Fruit fly (Drosophila melanogaster) whole organism, embryonic: ENCODE measurements around the gene CG18301.

Source experiments
- Adf1 ChIP-seq: fragments of 200-800 bp; sonication (Bioruptor generic); IDR thresholded peaks from 2 replicates; pipeline ENCODE4 v1.3.6; 2022; ENCODE audit warnings: missing biosample characterization, missing genetic modification characterization
- C15 ChIP-seq: fragments of 200-800 bp; sonication (Bioruptor generic); IDR thresholded peaks from 3 replicates; pipeline ENCODE4 v1.3.6; 2022; ENCODE audit warnings: missing biosample characterization, missing genetic modification characterization
- CG10431 ChIP-seq: fragments of 200-800 bp; sonication (Bioruptor generic); optimal IDR thresholded peaks from 3 replicates; lab custom pipeline; 2018; ENCODE audit warnings: missing biosample characterization, mild to moderate bottlenecking, missing genetic modification characterization
- CG10462 ChIP-seq: fragments of 200-800 bp; sonication (Bioruptor generic); optimal IDR thresholded peaks from 2 replicates; lab custom pipeline; 2016; ENCODE audit warnings: missing biosample characterization, missing genetic modification characterization
- CG10565 ChIP-seq: fragments of 200-800 bp; sonication (Bioruptor generic); optimal IDR thresholded peaks from 3 replicates; lab custom pipeline; 2016; ENCODE audit warnings: missing biosample characterization, mild to moderate bottlenecking, missing genetic modification characterization
- CG12942 ChIP-seq: fragments of 200-800 bp; sonication (Bioruptor generic); optimal IDR thresholded peaks from 3 replicates; lab custom pipeline; 2016; ENCODE audit warnings: missing biosample characterization, missing genetic modification characterization
- CG14014 ChIP-seq: fragments of 200-800 bp; sonication (Bioruptor generic); IDR thresholded peaks from 2 replicates; pipeline ENCODE4 v1.3.6; 2022; ENCODE audit warnings: missing biosample characterization, missing genetic modification characterization
- CG1602 ChIP-seq: fragments of 200-800 bp; sonication (Bioruptor generic); optimal IDR thresholded peaks from 3 replicates; lab custom pipeline; 2016; ENCODE audit warnings: missing biosample characterization, missing genetic modification characterization
- CG16779 ChIP-seq: fragments of 200-800 bp; sonication (Bioruptor generic); IDR thresholded peaks from 2 replicates; pipeline ENCODE4 v1.3.6; 2022; ENCODE audit warnings: missing biosample characterization, missing genetic modification characterization
- CG17829 ChIP-seq: fragments of 200-800 bp; optimal IDR thresholded peaks from 2 replicates; lab custom pipeline; 2019; ENCODE audit warnings: missing biosample characterization, mild to moderate bottlenecking, missing genetic modification characterization, moderate library complexity
- CG18619 ChIP-seq: fragments of 200-800 bp; sonication (Bioruptor generic); optimal IDR thresholded peaks from 3 replicates; lab custom pipeline; 2017; ENCODE audit warnings: missing biosample characterization, mild to moderate bottlenecking, missing genetic modification characterization
- CG32767 ChIP-seq: fragments of 200-800 bp; sonication (Bioruptor generic); IDR thresholded peaks from 2 replicates; pipeline ENCODE4 v1.3.6; 2022; ENCODE audit warnings: missing biosample characterization, missing genetic modification characterization
- CG42726 ChIP-seq: fragments of 200-800 bp; sonication (Bioruptor generic); IDR thresholded peaks from 2 replicates; pipeline ENCODE4 v1.3.6; 2022; ENCODE audit warnings: missing biosample characterization, missing genetic modification characterization; ENCODE audit not compliant: partially characterized antibody
- CG6254 ChIP-seq: fragments of 200-800 bp; sonication (Bioruptor generic); optimal IDR thresholded peaks from 3 replicates; lab custom pipeline; 2017; ENCODE audit warnings: mild to moderate bottlenecking, missing biosample characterization, missing genetic modification reagents, missing genetic modification characterization
- CG6791 ChIP-seq: fragments of 200-800 bp; sonication (Bioruptor generic); IDR thresholded peaks from 3 replicates; pipeline ENCODE4 v1.3.6; 2022; ENCODE audit warnings: missing biosample characterization, missing genetic modification characterization; ENCODE audit not compliant: partially characterized antibody
- CG8388 ChIP-seq: fragments of 200-800 bp; sonication (Bioruptor generic); optimal IDR thresholded peaks from 2 replicates; lab custom pipeline; 2019; ENCODE audit warnings: missing biosample characterization, mild to moderate bottlenecking, missing genetic modification characterization, moderate library complexity
- CG9876 ChIP-seq: fragments of 200-800 bp; sonication (Bioruptor generic); optimal IDR thresholded peaks from 2 replicates; lab custom pipeline; 2016; ENCODE audit warnings: missing biosample characterization, missing genetic modification characterization
- CTCF ChIP-seq: fragments of 200-800 bp; sonication (Bioruptor generic); optimal IDR thresholded peaks from 2 replicates; lab custom pipeline; 2017; ENCODE audit warnings: missing biosample characterization, mild to moderate bottlenecking, missing genetic modification characterization, moderate library complexity
- Dbx ChIP-seq: fragments of 200-800 bp; sonication (Bioruptor generic); IDR thresholded peaks from 3 replicates; pipeline ENCODE4 v1.3.6; 2022; ENCODE audit warnings: missing biosample characterization, missing genetic modification characterization
- Dref ChIP-seq: fragments of 200-800 bp; sonication (Bioruptor generic); IDR thresholded peaks from 2 replicates; pipeline ENCODE4 v1.3.6; 2022; ENCODE audit warnings: missing biosample characterization, missing genetic modification characterization
- HLH3B ChIP-seq: fragments of 200-800 bp; sonication (Bioruptor generic); IDR thresholded peaks from 2 replicates; pipeline ENCODE4 v1.3.6; 2022; ENCODE audit warnings: missing biosample characterization, missing genetic modification characterization
- Hmr ChIP-seq: fragments of 200-800 bp; sonication (Bioruptor generic); optimal IDR thresholded peaks from 3 replicates; lab custom pipeline; 2017; ENCODE audit warnings: mild to moderate bottlenecking, missing biosample characterization, missing genetic modification reagents, missing genetic modification characterization
- Hr78 ChIP-seq, 2 experiments: fragments of 200-800 bp in 1 of 2; fragments of >200 bp in 1 of 2; sonication (Bioruptor generic) in 1 of 2; optimal IDR thresholded peaks; 2 replicates each; lab custom pipeline; 2017 to 2019; ENCODE audit warnings: missing biosample characterization in 2 of 2, missing genetic modification characterization in 2 of 2, mild to moderate bottlenecking in 1 of 2, moderate library complexity in 1 of 2
- Kr ChIP-seq: fragments of 200-800 bp; sonication (Bioruptor generic); optimal IDR thresholded peaks from 2 replicates; lab custom pipeline; 2017; ENCODE audit warnings: missing biosample characterization, mild to moderate bottlenecking, missing genetic modification characterization
- Lhr ChIP-seq: fragments of 200-800 bp; sonication (Bioruptor generic); optimal IDR thresholded peaks from 3 replicates; lab custom pipeline; 2017; ENCODE audit warnings: mild to moderate bottlenecking, missing biosample characterization, missing genetic modification reagents, missing genetic modification characterization
- MESR4 ChIP-seq: fragments of 200-800 bp; sonication (Bioruptor generic); optimal IDR thresholded peaks from 2 replicates; lab custom pipeline; 2018; ENCODE audit warnings: missing biosample characterization, mild to moderate bottlenecking, missing genetic modification characterization, moderate library complexity
- Mad ChIP-seq: fragments of 200-800 bp; sonication (Bioruptor generic); optimal IDR thresholded peaks from 2 replicates; lab custom pipeline; 2016; ENCODE audit warnings: missing biosample characterization, missing genetic modification characterization
- Med ChIP-seq: fragments of 200-800 bp; sonication (Bioruptor generic); peaks from one replicate; lab custom pipeline; 2016; ENCODE audit warnings: missing biosample characterization, missing genetic modification characterization, mild to moderate bottlenecking, inconsistent platforms, moderate library complexity
- Nf-YA ChIP-seq: fragments of 200-800 bp; sonication (Bioruptor generic); IDR thresholded peaks from 2 replicates; pipeline ENCODE4 v1.3.6; 2022; ENCODE audit warnings: missing biosample characterization, missing genetic modification characterization
- YL-1 ChIP-seq: fragments of 200-800 bp; sonication (Bioruptor generic); optimal IDR thresholded peaks from 3 replicates; lab custom pipeline; 2017; ENCODE audit warnings: missing biosample characterization, mild to moderate bottlenecking, missing genetic modification characterization
- bbx ChIP-seq: fragments of 200-800 bp; sonication (Bioruptor generic); IDR thresholded peaks from 2 replicates; pipeline ENCODE4 v1.3.6; 2022; ENCODE audit warnings: missing biosample characterization, missing genetic modification characterization; ENCODE audit not compliant: partially characterized antibody
- bigmax ChIP-seq: fragments of 200-800 bp; sonication (Bioruptor generic); optimal IDR thresholded peaks from 2 replicates; lab custom pipeline; 2018; ENCODE audit warnings: missing biosample characterization, mild to moderate bottlenecking, missing genetic modification characterization
- chif ChIP-seq, 2 experiments: fragments of 200-800 bp; sonication (Bioruptor generic); optimal IDR thresholded peaks; 3 replicates each; lab custom pipeline; 2016; ENCODE audit warnings: missing biosample characterization in 2 of 2, missing genetic modification characterization in 2 of 2
- cwo ChIP-seq: fragments of 200-800 bp; sonication (Bioruptor generic); optimal IDR thresholded peaks from 3 replicates; lab custom pipeline; 2017; ENCODE audit warnings: missing biosample characterization, missing genetic modification characterization, mild to moderate bottlenecking, moderate library complexity, missing genetic modification reagents
- danr ChIP-seq: fragments of 200-800 bp; sonication (Bioruptor generic); IDR thresholded peaks from 2 replicates; pipeline ENCODE4 v1.3.6; 2022; ENCODE audit warnings: missing biosample characterization, missing genetic modification characterization
- dmrt11E ChIP-seq: fragments of 200-800 bp; sonication (Bioruptor generic); optimal IDR thresholded peaks from 3 replicates; lab custom pipeline; 2018; ENCODE audit warnings: missing biosample characterization, mild to moderate bottlenecking, missing genetic modification characterization, moderate library complexity
- dpn ChIP-seq, 2 experiments: fragments of 200-800 bp; sonication (Bioruptor generic); optimal IDR thresholded peaks; 3 replicates each; lab custom pipeline; 2016; ENCODE audit warnings: missing biosample characterization in 2 of 2, missing genetic modification characterization in 2 of 2
- fd64A ChIP-seq: fragments of 200-800 bp; sonication (Bioruptor generic); optimal IDR thresholded peaks from 3 replicates; lab custom pipeline; 2018; ENCODE audit warnings: missing biosample characterization, mild to moderate bottlenecking, missing genetic modification characterization
- ftz-f1 ChIP-seq: fragments of 200-800 bp; sonication (Bioruptor generic); optimal IDR thresholded peaks from 2 replicates; lab custom pipeline; 2016; ENCODE audit warnings: missing biosample characterization, missing genetic modification characterization
- hth ChIP-seq: fragments of >200 bp; optimal IDR thresholded peaks from 2 replicates; lab custom pipeline; 2017; ENCODE audit warnings: inconsistent platforms
- lilli ChIP-seq: fragments of 200-800 bp; sonication (Bioruptor generic); optimal IDR thresholded peaks from 3 replicates; lab custom pipeline; 2016; ENCODE audit warnings: missing biosample characterization, missing genetic modification characterization
- nerfin-2 ChIP-seq: fragments of 200-800 bp; sonication (Bioruptor generic); IDR thresholded peaks from 2 replicates; pipeline ENCODE4 v1.3.6; 2022; ENCODE audit warnings: missing biosample characterization, missing genetic modification characterization; ENCODE audit not compliant: partially characterized antibody
- odd ChIP-seq: fragments of 200-800 bp; sonication (Bioruptor generic); optimal IDR thresholded peaks from 2 replicates; lab custom pipeline; 2017; ENCODE audit warnings: missing biosample characterization, mild to moderate bottlenecking, missing genetic modification characterization
- otp ChIP-seq: fragments of 200-800 bp; sonication (Bioruptor generic); IDR thresholded peaks from 3 replicates; pipeline ENCODE4, ENCODE4 v1.3.6; 2022; ENCODE audit warnings: missing biosample characterization, missing genetic modification characterization
- pan ChIP-seq, 4 experiments: fragments of >200 bp in 3 of 4; fragments of 200-800 bp in 1 of 4; sonication (Bioruptor generic) in 1 of 4; optimal IDR thresholded peaks in 3 of 4; IDR thresholded peaks in 1 of 4; 2 replicates each; pipeline versions ENCODE4 v1.3.6 to Lab custom; 2017 to 2022; ENCODE audit warnings: missing biosample characterization in 2 of 4, missing genetic modification characterization in 2 of 4, mixed read lengths in 1 of 4
- peb ChIP-seq: fragments of 200-800 bp; sonication (Bioruptor generic); IDR thresholded peaks from 2 replicates; pipeline ENCODE4 v1.3.6; 2022; ENCODE audit warnings: missing biosample characterization, missing genetic modification characterization
- pnt ChIP-seq: fragments of 200-800 bp; sonication (Bioruptor generic); optimal IDR thresholded peaks from 3 replicates; lab custom pipeline; 2016; ENCODE audit warnings: missing biosample characterization, missing genetic modification characterization
- pum ChIP-seq: fragments of 200-800 bp; sonication (Bioruptor generic); optimal IDR thresholded peaks from 2 replicates; lab custom pipeline; 2016; ENCODE audit warnings: missing biosample characterization, missing genetic modification characterization
- unpg ChIP-seq: fragments of 200-800 bp; sonication (Bioruptor generic); optimal IDR thresholded peaks from 3 replicates; lab custom pipeline; 2018; ENCODE audit warnings: missing biosample characterization, mild to moderate bottlenecking, missing genetic modification characterization, moderate library complexity
- zfh2 ChIP-seq: fragments of 200-800 bp; sonication (Bioruptor generic); optimal IDR thresholded peaks from 2 replicates; lab custom pipeline; 2016; ENCODE audit warnings: missing biosample characterization, missing genetic modification characterization

The CG18301 gene

dm6 chr2L:10526953-10527584, 4.6 kb upstream of the CG18301 start, which contains the start of gene Lip4 (continued):
- TF ChIP-seq Lhr (GFP tag; lab: Kevin White, UChicago), result peak; percentile 11
- no peak for TF ChIP-seq bigmax
- no peak for TF ChIP-seq CG6791 (GFP tag; lab: Robert Waterston, UW)
- no peak for TF ChIP-seq CG6254 (GFP tag; lab: Kevin White, UChicago)
- no peak for TF ChIP-seq Dref (GFP tag; lab: Robert Waterston, UW)
- TF ChIP-seq CG1602 (GFP tag; lab: Kevin White, UChicago), result peak; percentile 30
- no peak for TF ChIP-seq MESR4
- peak; percentile 2 for TF ChIP-seq pnt
- TF ChIP-seq Adf1, result no peak
- peak; percentile 82 for TF ChIP-seq CG32767
- TF ChIP-seq nerfin-2 (GFP tag; lab: Robert Waterston, UW), result no peak
- TF ChIP-seq CTCF (GFP tag; lab: Kevin White, UChicago), result peak; percentile 4
- TF ChIP-seq pum (GFP tag; lab: Kevin White, UChicago), result peak; percentile 6
- no peak for TF ChIP-seq CG10431 (GFP tag; lab: Kevin White, UChicago)
- peak; percentile 83 for TF ChIP-seq HLH3B (GFP tag; lab: Robert Waterston, UW)
- no peak; the same call in 1 of the 3 replicates for TF ChIP-seq Dbx
- TF ChIP-seq Mad (GFP tag; lab: Kevin White, UChicago), result peak; percentile 31
- TF ChIP-seq CG18619, result peak; percentile 54
- peak in 1 of 2 experiments; percentile 81 for TF ChIP-seq Hr78 (GFP tag; optimal IDR thresholded peaks at IDR 0.05; lab: Kevin White, UChicago)
- no peak for TF ChIP-seq CG10565 (GFP tag; lab: Kevin White, UChicago)
- no peak for TF ChIP-seq pan (optimal IDR thresholded peaks at IDR 0.05; lab: Kevin White, UChicago)
- peak in 1 of 2 experiments; percentile 89 for TF ChIP-seq pan (GFP tag; optimal IDR thresholded peaks at IDR 0.05 in 1 of 2, IDR thresholded peaks at IDR 0.05 in 1 of 2)
- peak; percentile 82 for TF ChIP-seq CG14014 (GFP tag; lab: Robert Waterston, UW)
- no peak for TF ChIP-seq CG9876 (GFP tag; lab: Kevin White, UChicago)
- peak; percentile 66 to 70 for TF ChIP-seq dpn (GFP tag; optimal IDR thresholded peaks at IDR 0.05; lab: Kevin White, UChicago)
- TF ChIP-seq dmrt11E (tag; lab: Kevin White, UChicago), result peak; percentile 73
- TF ChIP-seq Nf-YA (GFP tag; lab: Robert Waterston, UW), result peak; percentile 35; the same call in 1 of the 2 replicates
- TF ChIP-seq CG12942 (GFP tag; lab: Kevin White, UChicago), result peak; percentile 46
- TF ChIP-seq cwo (GFP tag; lab: Kevin White, UChicago), result peak; percentile 65
- no peak for TF ChIP-seq otp (GFP tag; lab: Robert Waterston, UW)
- no peak; the same call in 1 of the 2 replicates for TF ChIP-seq danr (GFP tag; lab: Robert Waterston, UW)
- TF ChIP-seq hth (lab: Kevin White, UChicago), result no peak
- TF ChIP-seq chif (GFP tag; optimal IDR thresholded peaks at IDR 0.05; lab: Kevin White, UChicago), result peak; percentile 53 to 56
- TF ChIP-seq zfh2 (GFP tag; lab: Kevin White, UChicago), result peak; percentile 4
- TF ChIP-seq CG42726, result no peak
- peak; percentile 83 for TF ChIP-seq unpg (GFP tag; lab: Kevin White, UChicago)
- peak; percentile 74 for TF ChIP-seq lilli (GFP tag; lab: Kevin White, UChicago)
- TF ChIP-seq C15, result 0 out of 3 replicates have a peak, but pooled peaks have one; percentile 52
- TF ChIP-seq odd (GFP tag; lab: Kevin White, UChicago), result peak; percentile 58
- no peak for TF ChIP-seq CG16779 (GFP tag; lab: Robert Waterston, UW)
- no peak for TF ChIP-seq Kr (GFP tag; lab: Kevin White, UChicago)
- peak; percentile 54 for TF ChIP-seq peb (GFP tag; lab: Robert Waterston, UW)
- no peak for TF ChIP-seq bbx (GFP tag; lab: Robert Waterston, UW)
- TF ChIP-seq Hmr (GFP tag; lab: Kevin White, UChicago), result peak; percentile 82
- no peak for TF ChIP-seq YL-1 (GFP tag; lab: Kevin White, UChicago)
- TF ChIP-seq CG17829 (tag; lab: Kevin White, UChicago), result peak; percentile 82
- peak; percentile 66 for TF ChIP-seq CG10462 (GFP tag; lab: Kevin White, UChicago)
- TF ChIP-seq CG8388 (GFP tag; lab: Kevin White, UChicago), result peak; percentile 67
- no peak for TF ChIP-seq fd64A
- peak; percentile 90 for TF ChIP-seq Med (GFP tag; lab: Kevin White, UChicago)
- TF ChIP-seq ftz-f1, result no peak
